Fruit fly (Drosophila melanogaster): ENCODE results near the gene CG10353.
A peak's percentile ranks its signal among the peaks of the same experiment; 100 is the strongest.

Gene CG10353

DNA sequence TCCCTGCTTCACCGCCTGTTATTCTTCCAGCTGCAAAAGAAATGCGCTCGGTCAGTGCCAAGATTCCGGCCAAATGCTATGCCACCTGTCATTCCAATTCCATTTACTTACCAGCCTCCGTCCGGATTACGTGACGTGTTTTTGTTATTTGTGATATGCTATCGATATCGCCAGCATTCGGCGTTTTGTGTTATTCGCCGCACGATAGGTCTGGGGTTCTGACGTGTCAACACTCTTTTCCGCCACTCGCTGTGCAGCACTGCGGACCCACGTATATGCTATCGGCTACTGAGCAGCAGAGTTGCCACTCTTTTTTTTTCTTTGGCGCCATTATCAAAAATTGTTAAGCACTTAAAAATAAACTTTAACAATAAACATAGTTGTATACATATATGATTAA, 34.7 kb downstream of the CG10353 start, which contains the start of gene p24-1:
TSS of gene p24-1 (minus strand) at position 221 of the 400 bp plus-strand sequence.
- TF ChIP-seq CG17801 (GFP tag; optimal IDR thresholded peaks at IDR 0.05; ENCODE audit: partially characterized antibody): peak; percentile 66

DNA sequence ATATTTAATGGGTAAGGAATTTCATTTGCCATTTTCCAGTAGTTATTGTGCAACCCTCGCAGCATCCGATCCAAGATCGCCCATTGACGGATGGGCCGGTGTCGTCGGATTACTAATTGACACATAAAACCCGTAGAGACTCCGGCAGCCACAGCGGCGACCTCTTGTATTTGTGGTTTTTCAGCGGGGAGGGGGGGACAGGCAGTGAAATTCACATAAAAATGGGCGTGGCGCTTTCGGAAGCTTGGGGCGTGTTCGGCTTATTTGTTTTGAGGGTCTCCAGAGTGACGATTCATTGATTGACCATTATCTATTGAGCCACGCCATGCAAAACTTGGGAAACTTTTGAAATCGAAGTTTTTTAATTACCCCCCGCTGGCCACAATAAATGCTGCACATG, 37.7 kb downstream of the CG10353 start:
- no peak for TF ChIP-seq CG17801 (GFP tag; optimal IDR thresholded peaks at IDR 0.05; ENCODE audit: partially characterized antibody)

DNA sequence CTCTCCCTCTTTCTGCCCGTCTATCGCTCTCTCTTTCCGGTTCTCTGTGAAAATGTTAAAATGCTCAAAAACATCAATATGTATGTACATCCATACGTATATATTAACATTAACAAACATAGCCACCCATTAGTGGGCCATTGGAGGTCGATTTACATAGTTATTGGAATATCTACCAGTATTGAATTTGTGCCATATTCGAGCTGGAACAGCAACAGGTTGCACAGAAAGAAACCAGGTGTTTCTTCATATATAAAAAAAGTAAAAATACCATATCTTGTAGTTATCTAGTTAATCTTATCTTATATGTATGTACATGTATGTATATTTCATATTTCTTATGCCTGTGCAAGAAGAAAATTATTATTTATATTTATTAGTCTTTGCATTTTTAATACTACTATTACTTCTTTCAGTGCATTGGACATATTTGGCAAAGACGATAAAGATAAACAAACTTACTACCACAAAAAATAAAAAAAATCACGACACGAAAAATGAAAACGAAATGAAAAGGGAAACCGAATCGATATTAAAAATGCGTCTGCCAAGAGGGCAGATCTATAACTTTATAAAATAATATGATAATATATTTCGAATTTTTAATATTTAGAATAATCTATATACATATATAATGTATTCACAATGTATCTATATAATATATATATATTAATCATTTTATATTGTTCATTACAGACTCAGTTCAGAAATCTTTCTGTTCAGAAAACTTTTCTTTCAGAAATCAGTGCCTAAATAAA, 38.3 kb downstream of the CG10353 start:
- TF ChIP-seq CG17801 (GFP tag; optimal IDR thresholded peaks at IDR 0.05; ENCODE audit: partially characterized antibody): no peak

DNA sequence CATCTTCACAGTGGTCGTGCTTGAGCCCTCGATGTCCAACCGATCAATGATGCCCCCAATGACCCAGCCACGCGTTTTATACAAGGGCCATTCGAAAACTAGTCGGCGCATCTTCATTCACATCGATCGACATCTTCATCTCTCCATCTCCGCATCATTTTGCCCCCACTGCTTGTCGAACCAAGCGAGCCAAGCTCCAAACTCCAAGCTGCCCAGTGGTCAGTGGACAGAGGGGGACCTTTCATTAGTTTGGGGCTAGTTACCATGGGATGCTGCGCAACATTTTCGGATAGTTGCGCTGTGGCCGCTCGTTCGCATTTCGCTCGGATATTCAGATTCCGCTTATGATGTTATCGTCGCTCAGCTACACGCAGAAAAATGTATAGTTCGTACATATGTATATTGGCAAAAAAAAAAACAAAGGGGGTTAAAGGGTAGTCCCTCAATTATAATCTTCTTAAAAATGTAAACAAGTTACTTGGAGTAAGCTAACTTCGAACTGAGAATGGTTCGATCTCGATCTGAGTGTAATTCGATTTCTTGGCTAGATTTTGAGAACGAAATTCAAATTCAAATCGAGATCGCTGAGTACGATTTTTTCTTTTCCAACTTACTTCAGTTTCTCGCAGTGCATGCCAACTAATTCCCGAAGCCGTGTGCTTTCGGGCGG, 40.8 kb downstream of the CG10353 start, which contains the start of gene CG15740:
TSS of gene CG15740 (minus strand) at position 51 of the 670 bp plus-strand sequence.
- no peak for TF ChIP-seq CG17801 (GFP tag; optimal IDR thresholded peaks at IDR 0.05; ENCODE audit: partially characterized antibody)

DNA sequence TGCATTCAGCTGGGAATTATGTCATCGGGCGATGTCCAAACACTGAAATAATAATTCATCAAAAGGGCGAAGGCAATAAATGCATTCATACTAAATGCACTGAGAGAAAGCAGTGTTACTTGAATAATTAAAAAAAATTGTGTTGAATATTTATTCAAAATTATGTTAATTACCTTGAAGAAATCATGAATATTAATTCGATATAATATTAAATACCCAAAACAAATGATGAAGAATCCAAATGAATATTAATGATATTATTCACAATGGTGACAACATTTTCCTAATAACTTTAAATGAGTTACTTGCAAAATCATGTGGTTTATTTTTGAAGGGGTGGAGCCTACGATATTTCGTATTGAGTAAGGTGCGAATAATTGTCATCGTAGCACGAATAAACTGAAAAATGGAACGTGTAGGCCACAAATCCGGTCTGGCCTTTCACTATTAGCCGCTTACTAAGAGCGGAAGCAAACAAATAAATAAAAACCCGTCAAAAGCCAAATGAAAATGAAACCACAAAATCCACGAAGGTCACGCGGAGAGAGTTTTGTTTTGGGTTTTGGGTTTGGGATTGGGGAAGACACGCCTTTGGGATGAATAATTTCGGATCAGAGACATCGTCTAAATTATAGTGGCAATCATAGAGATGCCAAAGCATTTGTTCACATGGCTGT, 45.1 kb downstream of the CG10353 start:
- no peak for TF ChIP-seq CG17801 (GFP tag; optimal IDR thresholded peaks at IDR 0.05; ENCODE audit: partially characterized antibody)

DNA sequence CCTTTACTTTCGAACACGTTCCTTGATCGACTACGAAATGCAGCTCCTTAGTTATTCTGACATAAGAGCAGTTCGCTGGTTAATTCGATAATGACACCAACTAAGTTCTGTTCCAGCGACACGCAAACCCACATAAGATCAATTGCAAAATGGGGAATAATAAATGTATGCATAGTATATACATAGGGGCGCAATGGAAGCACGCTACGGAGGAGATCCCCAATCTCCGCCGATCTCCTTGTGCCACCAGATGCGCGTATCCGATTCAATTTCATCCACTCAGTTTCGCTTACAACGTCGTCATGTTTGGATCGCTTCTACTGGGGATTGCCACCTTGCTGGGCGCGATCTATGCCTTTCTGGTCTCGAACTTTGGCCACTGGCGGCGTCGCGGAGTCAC, 47.7 kb downstream of the CG10353 start, which contains the start of gene Cyp28c1:
TSS of gene Cyp28c1 (plus strand) at position 301 of the 400 bp plus-strand sequence.
- TF ChIP-seq CG17801 (GFP tag; optimal IDR thresholded peaks at IDR 0.05; ENCODE audit: partially characterized antibody): no peak

DNA sequence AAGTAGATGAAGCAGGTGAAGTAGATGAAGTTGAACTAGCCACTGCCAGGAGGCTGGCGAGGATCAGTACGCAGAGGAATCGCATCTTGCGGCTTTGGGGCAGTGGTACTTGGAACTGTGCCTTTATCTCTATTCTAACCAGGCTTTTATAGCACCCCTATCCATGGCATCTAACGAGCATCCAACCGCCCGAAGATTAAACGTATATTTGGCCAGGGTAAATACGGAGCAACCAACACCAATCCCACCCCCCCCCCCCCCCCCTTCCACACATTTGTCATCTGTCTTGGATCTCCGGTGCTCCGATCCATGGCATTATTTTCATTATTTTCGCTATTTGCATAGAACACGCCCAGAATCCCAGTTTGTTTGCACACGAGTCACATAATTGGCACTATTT, 49.0 kb downstream of the CG10353 start, which contains the start of gene CG15741:
TSS of gene CG15741 (minus strand) at position 101 of the 400 bp plus-strand sequence.
- no peak for TF ChIP-seq CG17801 (GFP tag; optimal IDR thresholded peaks at IDR 0.05; ENCODE audit: partially characterized antibody)

DNA sequence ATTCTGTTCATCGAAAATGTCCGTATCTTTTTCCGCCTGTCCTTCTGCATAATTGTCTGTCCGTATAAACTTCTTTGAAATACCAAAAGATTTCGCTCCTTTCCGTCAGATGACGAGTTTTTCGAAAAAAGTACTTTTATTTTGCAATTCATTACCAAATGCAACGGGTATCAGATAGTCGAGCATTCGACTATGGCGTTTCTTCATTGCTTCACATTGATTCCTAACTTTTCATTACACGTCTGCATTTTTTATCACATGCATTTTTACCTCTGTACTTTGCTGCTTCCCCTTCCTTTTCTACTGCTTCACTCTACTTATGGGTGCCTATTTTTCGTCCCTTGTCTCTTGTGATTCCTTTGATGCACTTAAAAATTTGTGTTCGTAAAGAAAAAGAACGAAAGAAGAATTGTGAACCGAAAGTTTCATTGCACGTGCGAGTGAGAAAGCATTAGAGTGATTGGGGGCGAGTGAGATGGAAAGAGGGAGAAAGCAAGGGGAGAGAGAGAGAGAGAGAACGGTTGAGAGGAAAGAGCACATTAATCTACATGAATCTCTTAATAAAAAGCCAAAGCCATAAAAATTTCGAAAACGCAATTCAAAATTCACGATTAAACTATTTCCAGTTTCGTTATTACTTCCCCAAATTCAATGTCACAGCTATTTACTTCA, 58.5 kb downstream of the CG10353 start:
- TF ChIP-seq CG17801 (GFP tag; optimal IDR thresholded peaks at IDR 0.05; ENCODE audit: partially characterized antibody): no peak

Data from ovary, adult (tissue).